Worm (Caenorhabditis elegans) whole organism, young adult: ENCODE data around the gene F23D12.7.
A peak's percentile ranks its signal among the peaks of the same experiment; 100 is the strongest.

ENCODE experiments used
- B0019.2 ChIP-seq: fragments of 200-800 bp; sonication (Bioruptor generic); conservative IDR thresholded peaks from 2 replicates; pipeline ENCODE4 v1.3.6; 2022; ENCODE audit warnings: missing genetic modification reagents, missing genetic modification characterization, missing compliant biosample characterization
- B0261.1 ChIP-seq: sonication (generic microtip); optimal IDR thresholded peaks from 2 replicates; lab custom pipeline; 2016; ENCODE audit warnings: mild to moderate bottlenecking, missing genetic modification characterization, moderate library complexity, missing compliant biosample characterization
- D2030.7 ChIP-seq: fragments of 200-800 bp; sonication (Bioruptor generic); IDR thresholded peaks from 2 replicates; pipeline ENCODE4 v1.3.6; 2022; ENCODE audit warnings: missing genetic modification reagents, missing genetic modification characterization, missing compliant biosample characterization
- F10E7.11 ChIP-seq: sonication (generic microtip); optimal IDR thresholded peaks from 2 replicates; lab custom pipeline; 2017; ENCODE audit warnings: mild to moderate bottlenecking, missing genetic modification characterization, moderate library complexity, missing compliant biosample characterization
- F37B4.10 ChIP-seq: fragments of 200-800 bp; sonication (Bioruptor generic); IDR thresholded peaks from 2 replicates; pipeline ENCODE4 v1.3.6; 2022; ENCODE audit warnings: missing genetic modification characterization, missing compliant biosample characterization
- F39B2.1 ChIP-seq: fragments of 200-800 bp; sonication (Bioruptor generic); IDR thresholded peaks from 2 replicates; pipeline ENCODE4 v1.3.6; 2022; ENCODE audit warnings: missing genetic modification reagents, missing genetic modification characterization, missing compliant biosample characterization
- F57A8.1 ChIP-seq: fragments of 200-800 bp; sonication (Bioruptor generic); optimal IDR thresholded peaks from 2 replicates; lab custom pipeline; 2018; ENCODE audit warnings: mild to moderate bottlenecking, missing genetic modification characterization, moderate library complexity, missing compliant biosample characterization
- K12H6.12 ChIP-seq: fragments of 200-800 bp; sonication (Bioruptor generic); optimal IDR thresholded peaks from 2 replicates; lab custom pipeline; 2018; ENCODE audit warnings: mild to moderate bottlenecking, missing genetic modification characterization, missing compliant biosample characterization
- akir-1 ChIP-seq: fragments of 200-800 bp; sonication (Bioruptor generic); optimal IDR thresholded peaks from 2 replicates; lab custom pipeline; 2018; ENCODE audit warnings: mild to moderate bottlenecking, missing genetic modification characterization, moderate library complexity, missing compliant biosample characterization
- ama-1 ChIP-seq, 3 experiments: fragments of 150-350 bp in 1 of 3; sonication (generic microtip) in 2 of 3; optimal IDR thresholded peaks; 2 replicates each; lab custom pipeline; 2014 to 2018; ENCODE audit warnings: missing biosample characterization in 2 of 3, missing genetic modification characterization in 2 of 3, missing genetic modification reagents in 2 of 3
- aptf-3 ChIP-seq: fragments of 200-800 bp; sonication (Bioruptor generic); IDR thresholded peaks from 2 replicates; pipeline ENCODE4 v1.3.6; 2022; ENCODE audit warnings: missing genetic modification characterization, missing compliant biosample characterization
- attf-6 ChIP-seq: fragments of 200-800 bp; sonication (Bioruptor generic); IDR thresholded peaks from 2 replicates; pipeline ENCODE4 v1.3.6; 2022; ENCODE audit warnings: missing genetic modification reagents, missing genetic modification characterization, missing compliant biosample characterization
- ccch-3 ChIP-seq: fragments of 200-800 bp; sonication (Bioruptor generic); optimal IDR thresholded peaks from 2 replicates; lab custom pipeline; 2018; ENCODE audit warnings: mild to moderate bottlenecking, missing genetic modification characterization, missing compliant biosample characterization
- ceh-100 ChIP-seq: fragments of 200-800 bp; sonication (Bioruptor generic); IDR thresholded peaks from 2 replicates; pipeline ENCODE4 v1.3.6; 2022; ENCODE audit warnings: missing genetic modification reagents, missing genetic modification characterization, missing compliant biosample characterization
- ceh-27 ChIP-seq: fragments of 200-800 bp; sonication (Bioruptor generic); optimal IDR thresholded peaks from 2 replicates; lab custom pipeline; 2018; ENCODE audit warnings: mild to moderate bottlenecking, missing genetic modification characterization, moderate library complexity, missing compliant biosample characterization
- ceh-40 ChIP-seq: fragments of 200-800 bp; sonication (Bioruptor generic); IDR thresholded peaks from 2 replicates; pipeline ENCODE4 v1.3.6; 2022; ENCODE audit warnings: missing genetic modification characterization, missing compliant biosample characterization
- ceh-79 ChIP-seq: sonication (generic microtip); optimal IDR thresholded peaks from 2 replicates; lab custom pipeline; 2017; ENCODE audit warnings: mild to moderate bottlenecking, missing genetic modification characterization, missing compliant biosample characterization
- chd-7 ChIP-seq: sonication (generic microtip); optimal IDR thresholded peaks from 2 replicates; lab custom pipeline; 2016; ENCODE audit warnings: mild to moderate bottlenecking, missing genetic modification characterization, moderate library complexity, missing compliant biosample characterization
- dox-1 ChIP-seq: fragments of 200-800 bp; sonication (Bioruptor generic); IDR thresholded peaks from 2 replicates; pipeline ENCODE4 v1.3.6; 2022; ENCODE audit warnings: missing genetic modification reagents, missing genetic modification characterization, missing compliant biosample characterization
- egl-18 ChIP-seq: fragments of 200-800 bp; sonication (Bioruptor generic); IDR thresholded peaks from 2 replicates; pipeline ENCODE4 v1.3.6; 2022; ENCODE audit warnings: missing genetic modification reagents, missing genetic modification characterization, missing compliant biosample characterization
- egrh-3 ChIP-seq: fragments of 200-800 bp; sonication (Bioruptor generic); IDR thresholded peaks from 2 replicates; pipeline ENCODE4 v1.3.6; 2022; ENCODE audit warnings: missing genetic modification reagents, missing genetic modification characterization, missing compliant biosample characterization
- ekl-4 ChIP-seq: fragments of 200-800 bp; sonication (Bioruptor generic); IDR thresholded peaks from 2 replicates; pipeline ENCODE4 v1.3.6; 2022; ENCODE audit warnings: missing genetic modification reagents, missing genetic modification characterization, missing compliant biosample characterization
- ets-4 ChIP-seq: fragments of 200-800 bp; sonication (Bioruptor generic); optimal IDR thresholded peaks from 2 replicates; lab custom pipeline; 2018; ENCODE audit warnings: mild to moderate bottlenecking, missing genetic modification characterization, missing compliant biosample characterization
- gei-17 ChIP-seq: fragments of 200-800 bp; sonication (Bioruptor generic); optimal IDR thresholded peaks from 2 replicates; lab custom pipeline; 2018; ENCODE audit warnings: mild to moderate bottlenecking, missing genetic modification characterization, missing compliant biosample characterization
- him-1 ChIP-seq: sonication (generic microtip); optimal IDR thresholded peaks from 2 replicates; lab custom pipeline; 2016; ENCODE audit warnings: missing genotype, missing genetic modification reagents, missing genetic modification characterization, missing compliant biosample characterization
- hsf-1 ChIP-seq: fragments of 200-800 bp; sonication (Bioruptor generic); IDR thresholded peaks from 2 replicates; pipeline ENCODE4 v1.3.6; 2022; ENCODE audit warnings: missing genetic modification reagents, missing genetic modification characterization, missing compliant biosample characterization
- lag-1 ChIP-seq: fragments of 200-800 bp; sonication (Bioruptor generic); IDR thresholded peaks from 2 replicates; pipeline ENCODE4 v1.3.6; 2022; ENCODE audit warnings: missing genetic modification reagents, missing genetic modification characterization, missing compliant biosample characterization
- lin-40 ChIP-seq: sonication (generic microtip); optimal IDR thresholded peaks from 2 replicates; lab custom pipeline; 2016; ENCODE audit warnings: missing genetic modification characterization, mild to moderate bottlenecking, missing compliant biosample characterization, missing genotype, missing genetic modification reagents
- lsy-27 ChIP-seq: sonication (generic microtip); optimal IDR thresholded peaks from 2 replicates; lab custom pipeline; 2017; ENCODE audit warnings: missing genetic modification characterization, mild to moderate bottlenecking, missing compliant biosample characterization, antibody characterized with exemption, missing genotype, borderline replicate concordance; ENCODE audit not compliant: insufficient read depth
- madf-6 ChIP-seq: fragments of 200-800 bp; sonication (Bioruptor generic); IDR thresholded peaks from 2 replicates; pipeline ENCODE4 v1.3.6; 2022; ENCODE audit warnings: missing genetic modification reagents, missing genetic modification characterization, missing compliant biosample characterization
- madf-8 ChIP-seq: fragments of 200-800 bp; sonication (Bioruptor generic); conservative IDR thresholded peaks from 2 replicates; pipeline ENCODE4 v1.3.6; 2022; ENCODE audit warnings: missing genetic modification reagents, missing genetic modification characterization, missing compliant biosample characterization
- mel-28 ChIP-seq: sonication (generic microtip); optimal IDR thresholded peaks from 2 replicates; lab custom pipeline; 2016; ENCODE audit warnings: borderline replicate concordance, mild to moderate bottlenecking, missing genetic modification characterization, missing compliant biosample characterization
- mes-4 ChIP-seq: sonication (generic microtip); optimal IDR thresholded peaks from 2 replicates; lab custom pipeline; 2016; ENCODE audit warnings: missing genotype, missing genetic modification characterization, missing compliant biosample characterization
- nfyb-1 ChIP-seq: fragments of 200-800 bp; sonication (Bioruptor generic); IDR thresholded peaks from 2 replicates; pipeline ENCODE4 v1.3.6; 2022; ENCODE audit warnings: missing genetic modification reagents, missing genetic modification characterization, missing compliant biosample characterization
- nhr-120 ChIP-seq: fragments of 200-800 bp; sonication (Bioruptor generic); IDR thresholded peaks from 2 replicates; pipeline ENCODE4 v1.3.6; 2022; ENCODE audit warnings: missing genetic modification characterization, missing compliant biosample characterization
- nhr-27 ChIP-seq: fragments of 200-800 bp; sonication (Bioruptor generic); optimal IDR thresholded peaks from 2 replicates; lab custom pipeline; 2018; ENCODE audit warnings: mild to moderate bottlenecking, missing genetic modification characterization, moderate library complexity, missing compliant biosample characterization
- sdz-38 ChIP-seq: sonication (generic microtip); optimal IDR thresholded peaks from 2 replicates; lab custom pipeline; 2016; ENCODE audit warnings: missing genotype, missing genetic modification characterization, missing compliant biosample characterization
- snpc-1.1 ChIP-seq: sonication (generic microtip); optimal IDR thresholded peaks from 2 replicates; lab custom pipeline; 2017; ENCODE audit warnings: missing genetic modification characterization, mild to moderate bottlenecking, missing compliant biosample characterization, antibody characterized with exemption, moderate library complexity, missing genotype, missing genetic modification reagents; ENCODE audit not compliant: insufficient read depth
- snpc-1.3 ChIP-seq: sonication (generic microtip); optimal IDR thresholded peaks from 2 replicates; lab custom pipeline; 2017; ENCODE audit warnings: missing genetic modification characterization, mild to moderate bottlenecking, missing compliant biosample characterization, antibody characterized with exemption, moderate library complexity, missing genotype, missing genetic modification reagents; ENCODE audit not compliant: insufficient read depth
- snpc-4 ChIP-seq, 5 experiments: fragments of 150-350 bp in 1 of 5; sonication (generic microtip) in 4 of 5; optimal IDR thresholded peaks; 2 replicates each; lab custom pipeline; 2014 to 2018; ENCODE audit warnings: missing genetic modification characterization in 5 of 5, missing biosample characterization in 3 of 5, antibody characterized with exemption in 2 of 5, mild to moderate bottlenecking in 2 of 5, missing compliant biosample characterization in 2 of 5, missing genotype in 2 of 5, moderate library complexity in 2 of 5, missing genetic modification reagents in 1 of 5
- somi-1 ChIP-seq: fragments of 200-800 bp; sonication (Bioruptor generic); optimal IDR thresholded peaks from 2 replicates; lab custom pipeline; 2018; ENCODE audit warnings: mild to moderate bottlenecking, missing genetic modification characterization, missing compliant biosample characterization
- tbx-9 ChIP-seq: sonication (generic microtip); optimal IDR thresholded peaks from 2 replicates; lab custom pipeline; 2016; ENCODE audit warnings: borderline replicate concordance, missing genetic modification characterization, inconsistent platforms, missing compliant biosample characterization
- zim-3 ChIP-seq: sonication (generic microtip); optimal IDR thresholded peaks from 2 replicates; lab custom pipeline; 2017; ENCODE audit warnings: mild to moderate bottlenecking, missing genetic modification characterization, moderate library complexity, missing compliant biosample characterization
- ztf-18 ChIP-seq: sonication (generic microtip); optimal IDR thresholded peaks from 2 replicates; lab custom pipeline; 2016; ENCODE audit warnings: missing genotype, mild to moderate bottlenecking, missing genetic modification characterization, missing compliant biosample characterization
- ztf-26 ChIP-seq: sonication (generic microtip); optimal IDR thresholded peaks from 2 replicates; lab custom pipeline; 2017; ENCODE audit warnings: missing genetic modification characterization, missing compliant biosample characterization

F23D12.7 gene

ce11 chrX:14490486-14490885, 36.9 kb upstream of the F23D12.7 start (continued):
- TF ChIP-seq egl-18 (GFP tag; lab: Robert Waterston, UW) = no peak

ce11 chrX:14489945-14490344, 36.3 kb upstream of the F23D12.7 start, which contains the start of gene his-24:
Gene his-24, plus strand, starts transcription at chrX:14490094.
- TF ChIP-seq nhr-27 (tag; lab: Kevin White, UChicago) (no peak), madf-8 (no peak), F57A8.1 (GFP tag; lab: Kevin White, UChicago) (no peak), mel-28 (tag; lab: Kevin White, UChicago) (no peak), lag-1 (GFP tag; lab: Robert Waterston, UW) (no peak), K12H6.12 (tag; lab: Kevin White, UChicago) (peak; percentile 64), ekl-4 (no peak; the same call in 1 of the 2 replicates), attf-6 (GFP tag; lab: Robert Waterston, UW) (no peak), snpc-4 (GFP tag; optimal IDR thresholded peaks at IDR 0.05; lab: Kevin White, UChicago) (no peak), snpc-4 (tag; optimal IDR thresholded peaks at IDR 0.05; lab: Kevin White, UChicago) (peak in 2 of 4 experiments; percentile 5 to 58), snpc-1.3 (tag; lab: Kevin White, UChicago) (no peak), ceh-27 (GFP tag; lab: Kevin White, UChicago) (peak; percentile 77), ztf-18 (peak; percentile 17), chd-7 (tag; lab: Kevin White, UChicago) (peak; percentile 16), mes-4 (no peak), him-1 (no peak), lin-40 (tag; lab: Kevin White, UChicago) (peak; percentile 78), gei-17 (GFP tag; lab: Kevin White, UChicago) (no peak), ccch-3 (GFP tag; lab: Kevin White, UChicago) (no peak), ceh-40 (GFP tag; lab: Robert Waterston, UW) (no peak), snpc-1.1 (tag; lab: Kevin White, UChicago) (no peak), D2030.7 (GFP tag; lab: Robert Waterston, UW) (no peak), F10E7.11 (tag; lab: Kevin White, UChicago) (no peak), sdz-38 (tag; lab: Kevin White, UChicago) (no peak), hsf-1 (GFP tag; lab: Robert Waterston, UW) (no peak), nfyb-1 (peak; percentile 55; the same call in 1 of the 2 replicates), lsy-27 (tag; lab: Kevin White, UChicago) (no peak), egl-18 (GFP tag; lab: Robert Waterston, UW) (peak; percentile 5; the same call in 1 of the 2 replicates), egrh-3 (GFP tag; lab: Robert Waterston, UW) (no peak), zim-3 (no peak), nhr-120 (GFP tag; lab: Robert Waterston, UW) (no peak), F37B4.10 (GFP tag; lab: Robert Waterston, UW) (no peak), F39B2.1 (GFP tag; lab: Robert Waterston, UW) (peak; percentile 99), tbx-9 (tag; lab: Kevin White, UChicago) (no peak), aptf-3 (GFP tag; lab: Robert Waterston, UW) (no peak), ama-1 (optimal IDR thresholded peaks at IDR 0.05; lab: Kevin White, UChicago) (peak; percentile 24), ama-1 (GFP tag; optimal IDR thresholded peaks at IDR 0.05; lab: Kevin White, UChicago) (no peak), B0019.2 (no peak), dox-1 (GFP tag; lab: Robert Waterston, UW) (peak; percentile 71), ztf-26 (tag; lab: Kevin White, UChicago) (no peak), akir-1 (no peak), ets-4 (GFP tag; lab: Kevin White, UChicago) (no peak), ceh-79 (tag; lab: Kevin White, UChicago) (no peak), B0261.1 (tag; lab: Kevin White, UChicago) (no peak), somi-1 (GFP tag; lab: Kevin White, UChicago) (no peak), madf-6 (GFP tag; lab: Robert Waterston, UW) (no peak), ceh-100 (GFP tag; lab: Robert Waterston, UW) (no peak)
